Fruit fly (Drosophila melanogaster): ENCODE results near the gene CG3795.

CG3795 gene

DNA sequence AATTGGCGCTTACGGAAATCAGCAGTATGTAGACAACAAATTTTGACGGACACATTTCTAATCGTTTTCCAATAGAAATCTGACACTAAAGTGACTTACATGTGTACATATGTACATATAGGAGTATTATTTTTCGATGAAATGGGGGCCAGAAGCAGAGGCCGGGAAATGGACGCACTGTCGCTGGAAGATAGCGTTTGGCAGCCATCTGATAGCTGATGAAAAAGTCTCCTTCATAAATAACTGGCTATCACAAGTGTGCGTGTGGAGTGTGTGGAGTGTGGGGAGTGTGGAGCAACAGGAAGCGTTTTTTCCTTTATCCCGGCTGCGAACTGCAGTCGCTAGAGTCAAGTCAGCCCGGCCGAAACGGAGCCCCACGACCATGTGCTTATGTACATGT, at the start of gene CG3795:
Gene CG3795 (minus strand): TSS at position 101 of the 400 bp plus-strand sequence.
- no peak for TF ChIP-seq psq (optimal IDR thresholded peaks at IDR 0.05)
- TF ChIP-seq Sin3A (optimal IDR thresholded peaks at IDR 0.05): no peak
- TF ChIP-seq Myc (optimal IDR thresholded peaks at IDR 0.05): no peak
- TF ChIP-seq h (optimal IDR thresholded peaks at IDR 0.05): no peak
- TF ChIP-seq ttk (optimal IDR thresholded peaks at IDR 0.05): no peak
- no peak for TF ChIP-seq insv (optimal IDR thresholded peaks at IDR 0.05)

DNA sequence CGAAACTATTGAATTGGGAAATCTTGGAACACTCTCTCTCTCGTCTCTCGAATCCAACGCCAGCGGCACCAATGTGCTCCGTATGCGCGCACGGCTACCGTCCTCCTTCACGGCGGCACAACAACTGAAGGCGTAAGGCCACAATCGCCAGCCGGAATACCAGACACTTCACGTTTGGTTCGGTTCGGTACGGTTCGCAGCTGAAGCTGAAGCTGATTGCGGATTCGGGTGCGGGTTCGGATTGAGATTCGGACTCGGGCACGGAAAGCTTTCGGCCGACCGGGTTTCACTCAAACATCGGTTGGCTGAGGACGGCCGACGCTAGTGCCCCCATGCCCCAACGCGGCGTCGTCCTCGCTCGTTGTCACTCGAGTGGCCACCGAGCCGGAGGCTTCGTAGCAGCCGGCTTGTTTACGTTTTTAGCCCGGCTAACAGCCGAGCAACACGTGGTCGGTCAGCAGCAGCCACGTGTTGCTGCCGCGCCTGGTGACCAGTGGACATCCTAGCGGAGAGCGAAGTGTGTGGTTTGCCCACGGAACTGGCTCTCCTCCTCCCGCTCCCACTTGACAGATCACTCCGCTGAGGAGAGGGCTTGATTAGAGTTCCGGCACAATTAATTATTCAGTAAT, 44.1 kb upstream of the CG3795 start, which contains the start of gene Scgdelta:
Gene Scgdelta (minus strand): TSS at position 128 of the 629 bp plus-strand sequence.
- TF ChIP-seq insv (optimal IDR thresholded peaks at IDR 0.05): no peak
- no peak for TF ChIP-seq Sin3A (optimal IDR thresholded peaks at IDR 0.05)
- TF ChIP-seq h (optimal IDR thresholded peaks at IDR 0.05): no peak
- no peak for TF ChIP-seq ttk (optimal IDR thresholded peaks at IDR 0.05)
- no peak for TF ChIP-seq Myc (optimal IDR thresholded peaks at IDR 0.05)
- no peak for TF ChIP-seq psq (optimal IDR thresholded peaks at IDR 0.05)

DNA sequence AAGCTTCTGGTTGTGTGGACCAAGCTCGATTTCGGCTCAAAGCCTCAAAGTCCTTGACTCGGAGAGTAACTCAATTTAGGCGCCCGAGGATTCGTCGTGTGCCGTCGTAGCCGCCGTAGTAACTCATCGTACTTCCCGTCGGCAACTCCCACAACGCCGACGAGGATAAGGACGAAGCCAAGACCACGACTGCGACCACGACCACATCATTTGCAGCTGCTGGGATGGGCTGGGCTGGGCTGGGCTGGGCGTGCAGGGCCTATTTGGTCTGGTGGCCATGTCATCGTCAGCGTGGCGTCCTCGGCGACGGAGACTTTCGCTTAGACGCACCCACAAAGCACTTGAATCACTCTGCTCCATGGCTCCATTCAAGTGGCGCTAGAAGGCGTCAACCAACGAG, 25.1 kb upstream of the CG3795 start:
- no peak for TF ChIP-seq psq (optimal IDR thresholded peaks at IDR 0.05)
- no peak for TF ChIP-seq insv (optimal IDR thresholded peaks at IDR 0.05)
- TF ChIP-seq h (optimal IDR thresholded peaks at IDR 0.05): no peak
- no peak for TF ChIP-seq ttk (optimal IDR thresholded peaks at IDR 0.05)

- TF ChIP-seq h (optimal IDR thresholded peaks at IDR 0.05) (no peak), ttk (optimal IDR thresholded peaks at IDR 0.05) (no peak), psq (optimal IDR thresholded peaks at IDR 0.05) (no peak), insv (optimal IDR thresholded peaks at IDR 0.05) (no peak), Myc (optimal IDR thresholded peaks at IDR 0.05) (no peak), Sin3A (optimal IDR thresholded peaks at IDR 0.05) (no peak)
Observed at dm6 chrX:1714874-1715273, 4.9 kb upstream of the CG3795 start.

dm6 chrX:1705929-1706328, 4.1 kb downstream of the CG3795 start:
- TF ChIP-seq psq (optimal IDR thresholded peaks at IDR 0.05) (no peak), ttk (optimal IDR thresholded peaks at IDR 0.05) (no peak), Myc (optimal IDR thresholded peaks at IDR 0.05) (no peak)

DNA sequence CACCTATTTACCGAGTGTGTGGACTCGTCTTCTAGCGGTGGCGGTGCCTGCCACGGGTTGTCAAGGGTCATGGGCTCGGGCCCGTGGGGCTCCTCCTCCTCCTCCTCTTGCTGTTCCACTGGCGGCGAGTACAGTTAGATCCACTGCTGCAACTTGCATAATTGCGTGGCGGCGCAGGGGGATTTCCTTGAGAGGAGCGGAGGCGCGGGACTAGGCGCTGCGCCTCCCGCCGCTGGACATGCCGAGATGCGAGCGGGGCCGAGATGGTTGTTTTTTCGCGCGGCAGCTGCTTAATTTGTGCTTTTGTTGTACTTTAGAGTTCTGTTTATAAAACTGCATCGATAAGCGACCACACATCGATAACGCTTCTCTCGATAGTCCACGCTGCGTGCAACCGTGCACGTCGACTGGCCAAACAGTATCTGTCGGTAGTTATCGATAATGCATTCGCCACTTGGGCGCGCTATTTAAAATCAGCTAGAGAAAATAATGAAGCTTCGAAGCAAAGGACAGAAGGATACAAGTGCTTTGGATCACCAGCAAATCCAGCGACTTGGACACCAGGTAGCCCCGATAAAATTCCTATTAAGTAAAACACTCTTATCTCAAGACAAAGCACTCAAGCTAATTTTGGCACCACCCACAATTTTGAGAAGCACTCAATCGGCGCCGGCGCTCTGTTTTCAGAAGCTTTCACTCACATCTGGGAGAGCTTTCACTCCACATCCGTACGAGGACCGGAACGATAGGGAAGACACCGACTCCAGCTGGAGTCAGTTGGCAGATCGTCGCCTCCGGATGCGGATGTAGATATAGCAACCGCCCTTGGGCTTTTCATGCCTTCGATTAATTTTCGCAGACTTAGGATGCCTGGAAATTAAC, 14.2 kb downstream of the CG3795 start, which contains the start of gene a6:
Gene a6 (minus strand): TSS at position 361 of the 882 bp plus-strand sequence.
- no peak for TF ChIP-seq insv (optimal IDR thresholded peaks at IDR 0.05)
- TF ChIP-seq Sin3A (optimal IDR thresholded peaks at IDR 0.05): no peak
- TF ChIP-seq Myc (optimal IDR thresholded peaks at IDR 0.05): no peak
- TF ChIP-seq psq (optimal IDR thresholded peaks at IDR 0.05): no peak
- no peak for TF ChIP-seq ttk (optimal IDR thresholded peaks at IDR 0.05)
- TF ChIP-seq h (optimal IDR thresholded peaks at IDR 0.05): no peak

DNA sequence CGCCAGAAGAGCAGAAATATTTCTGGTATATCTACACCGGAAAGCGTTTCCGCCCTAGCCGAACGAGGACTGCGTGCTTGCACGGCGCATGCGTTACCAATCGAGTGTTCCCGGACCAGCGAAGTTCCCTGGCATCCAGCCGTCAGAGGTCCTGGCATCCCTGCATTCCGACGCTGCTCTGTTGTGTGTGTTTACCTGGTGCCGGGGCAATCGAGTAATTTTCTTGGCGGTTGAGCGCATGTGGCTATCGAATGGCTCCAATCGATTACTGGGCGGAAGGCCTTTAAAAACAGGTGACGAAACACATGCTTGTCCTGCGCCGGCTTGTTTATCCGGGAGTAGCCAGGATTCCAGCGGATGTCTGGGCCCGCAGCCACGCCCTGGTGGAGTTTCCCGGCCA, 17.4 kb downstream of the CG3795 start, which contains the start of gene CG32809:
Gene CG32809 (minus strand): TSS at position 216 of the 400 bp plus-strand sequence.
- no peak for TF ChIP-seq psq (optimal IDR thresholded peaks at IDR 0.05)
- TF ChIP-seq h (optimal IDR thresholded peaks at IDR 0.05): no peak
- TF ChIP-seq ttk (optimal IDR thresholded peaks at IDR 0.05): no peak
- TF ChIP-seq insv (optimal IDR thresholded peaks at IDR 0.05): no peak
- TF ChIP-seq Sin3A (optimal IDR thresholded peaks at IDR 0.05): no peak
- TF ChIP-seq Myc (optimal IDR thresholded peaks at IDR 0.05): no peak

- TF ChIP-seq ttk (optimal IDR thresholded peaks at IDR 0.05): no peak
- TF ChIP-seq h (optimal IDR thresholded peaks at IDR 0.05): no peak
- no peak for TF ChIP-seq psq (optimal IDR thresholded peaks at IDR 0.05)
- no peak for TF ChIP-seq insv (optimal IDR thresholded peaks at IDR 0.05)
- TF ChIP-seq Sin3A (optimal IDR thresholded peaks at IDR 0.05): no peak
- TF ChIP-seq Myc (optimal IDR thresholded peaks at IDR 0.05): no peak
Observed at dm6 chrX:1691475-1691874, 18.5 kb downstream of the CG3795 start.

dm6 chrX:1686305-1686704, 23.7 kb downstream of the CG3795 start, which contains the start of gene b6:
b6 (plus strand) TSS chrX:1686624.
- TF ChIP-seq Myc (optimal IDR thresholded peaks at IDR 0.05): no peak
- TF ChIP-seq Sin3A (optimal IDR thresholded peaks at IDR 0.05): no peak
- TF ChIP-seq insv (optimal IDR thresholded peaks at IDR 0.05): no peak
- TF ChIP-seq psq (optimal IDR thresholded peaks at IDR 0.05): no peak
- TF ChIP-seq h (optimal IDR thresholded peaks at IDR 0.05): no peak
- TF ChIP-seq ttk (optimal IDR thresholded peaks at IDR 0.05): no peak

dm6 chrX:1681266-1681665, 28.7 kb downstream of the CG3795 start, which contains the start of gene CG14797:
CG14797 (plus strand) TSS chrX:1681566.
- TF ChIP-seq insv (optimal IDR thresholded peaks at IDR 0.05) (no peak), psq (optimal IDR thresholded peaks at IDR 0.05) (no peak), Sin3A (optimal IDR thresholded peaks at IDR 0.05) (no peak), ttk (optimal IDR thresholded peaks at IDR 0.05) (no peak), h (optimal IDR thresholded peaks at IDR 0.05) (no peak), Myc (optimal IDR thresholded peaks at IDR 0.05) (no peak)

DNA sequence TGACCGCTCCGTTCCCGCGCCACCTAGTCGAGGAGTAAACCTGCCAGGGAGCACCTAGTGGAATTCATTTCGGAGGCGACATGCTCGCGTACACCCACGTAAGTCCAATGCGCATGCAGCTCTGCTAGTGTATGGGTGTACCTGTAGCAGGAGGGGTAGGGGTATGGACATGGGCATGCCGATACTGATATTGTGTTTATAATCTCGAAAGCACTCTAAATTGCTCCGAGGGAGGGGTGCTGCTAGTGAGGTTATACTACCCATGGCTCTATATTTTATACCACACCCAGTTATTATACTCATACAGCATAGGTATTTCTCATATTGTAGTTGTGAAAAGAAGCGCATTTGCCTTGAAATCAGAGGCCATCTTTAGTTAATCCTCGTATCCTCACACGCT, 40.1 kb downstream of the CG3795 start:
- TF ChIP-seq h (optimal IDR thresholded peaks at IDR 0.05) (no peak), psq (optimal IDR thresholded peaks at IDR 0.05) (no peak), ttk (optimal IDR thresholded peaks at IDR 0.05) (no peak), insv (optimal IDR thresholded peaks at IDR 0.05) (no peak), Sin3A (optimal IDR thresholded peaks at IDR 0.05) (no peak), Myc (optimal IDR thresholded peaks at IDR 0.05) (no peak)

DNA sequence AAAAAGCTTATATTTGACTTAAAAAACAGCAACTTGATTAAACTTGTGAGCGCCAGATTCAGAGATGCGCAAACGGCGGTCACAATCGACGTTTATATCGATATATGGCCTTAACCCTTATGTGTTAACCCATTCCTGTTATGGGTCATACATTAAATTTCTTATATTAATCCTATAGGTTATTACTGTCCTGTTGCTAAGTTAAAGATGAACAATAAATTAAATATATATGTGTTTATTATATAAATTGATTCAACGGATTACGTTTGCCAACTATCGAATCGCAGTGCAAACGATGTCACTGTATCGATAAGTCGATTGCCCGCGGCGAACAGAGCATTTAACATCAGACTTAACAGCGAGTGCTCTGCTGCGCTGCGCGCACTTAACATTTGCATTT, 40.8 kb downstream of the CG3795 start, which contains the start of the genes CG3740 and hfw:
Gene CG3740 (minus strand): TSS at position 84 of the 400 bp plus-strand sequence.
Gene hfw (plus strand): TSS at position 357 of the 400 bp plus-strand sequence.
- no peak for TF ChIP-seq Myc (optimal IDR thresholded peaks at IDR 0.05)
- no peak for TF ChIP-seq insv (optimal IDR thresholded peaks at IDR 0.05)
- no peak for TF ChIP-seq psq (optimal IDR thresholded peaks at IDR 0.05)
- no peak for TF ChIP-seq Sin3A (optimal IDR thresholded peaks at IDR 0.05)
- no peak for TF ChIP-seq ttk (optimal IDR thresholded peaks at IDR 0.05)
- TF ChIP-seq h (optimal IDR thresholded peaks at IDR 0.05): no peak
